Fruit fly (Drosophila melanogaster): ENCODE data around the gene Traf-like.

DNA sequence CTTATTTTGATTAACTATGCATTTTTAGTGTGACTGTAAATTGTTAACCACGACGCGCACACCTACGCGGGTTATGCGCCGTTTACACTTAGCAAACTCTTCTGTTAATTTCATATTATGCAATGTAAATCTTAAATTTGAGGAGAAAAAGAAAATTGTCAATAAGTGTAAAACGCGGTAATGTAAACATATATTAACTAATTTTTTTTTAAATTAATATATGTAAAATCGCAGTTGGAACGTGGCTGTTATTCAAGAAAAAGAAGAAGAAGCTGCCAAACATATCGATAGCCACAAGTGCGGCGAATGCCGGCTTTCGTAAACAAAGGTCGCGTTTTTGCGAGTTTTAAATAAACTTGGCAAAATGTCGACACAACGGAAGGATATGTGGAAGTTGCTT, 23.4 kb upstream of the Traf-like start, which contains the start of the genes TH1 and mei-41:
- peak; percentile 86 for TF ChIP-seq bab1 (GFP tag; optimal IDR thresholded peaks at IDR 0.05)
- TF ChIP-seq CG7045 (GFP tag; optimal IDR thresholded peaks at IDR 0.05) = peak; percentile 65
- TF ChIP-seq pad (GFP tag; optimal IDR thresholded peaks at IDR 0.05) = peak; percentile 63
- TF ChIP-seq CG33017 (tag; optimal IDR thresholded peaks at IDR 0.05) = peak; percentile 48
- peak; percentile 64 for TF ChIP-seq Clk (GFP tag; optimal IDR thresholded peaks at IDR 0.05)
- TF ChIP-seq CG14711 (tag; optimal IDR thresholded peaks at IDR 0.05) = peak; percentile 85
- TF ChIP-seq toe (GFP tag; optimal IDR thresholded peaks at IDR 0.05) = no peak

All from whole organism, adult.